Fruit fly (Drosophila melanogaster): Measurements from ENCODE around the gene m.

The m gene

DNA sequence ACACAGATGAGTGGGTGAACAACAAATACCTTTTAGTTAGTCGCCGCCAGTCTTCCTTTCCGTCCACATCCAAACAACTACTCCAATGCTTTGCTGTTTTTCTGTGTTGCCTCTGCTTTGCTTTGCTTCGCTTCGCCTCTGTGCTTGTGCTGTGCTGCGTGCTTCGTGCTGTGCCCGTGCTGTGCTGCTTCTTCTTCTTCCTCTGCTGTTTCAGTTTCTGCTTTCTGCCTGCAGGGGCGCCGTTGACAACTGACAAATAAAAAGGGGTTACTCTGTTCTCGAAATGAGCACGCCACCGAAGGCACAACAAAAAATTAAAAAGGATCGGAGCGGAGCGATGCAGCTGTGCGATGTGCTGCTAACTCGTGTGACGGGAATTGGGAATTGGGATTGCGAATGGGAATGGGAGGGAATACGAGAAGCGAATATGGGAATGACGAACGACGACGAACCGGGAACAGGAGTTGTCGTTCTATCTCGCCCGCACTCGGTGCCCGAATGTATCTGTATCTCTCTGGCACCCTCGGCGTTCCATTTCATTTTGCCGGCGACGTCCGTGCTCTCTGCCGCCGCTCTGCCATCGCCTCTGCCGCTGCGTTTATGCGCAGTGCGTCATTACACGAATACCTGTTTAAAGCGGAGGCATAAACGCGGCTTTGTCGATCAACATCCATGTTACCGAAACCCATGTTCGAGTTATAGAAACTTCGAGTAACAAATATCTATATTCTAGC is 39.4 kb upstream of the m start (continued):
- TF ChIP-seq tup (GFP tag; optimal IDR thresholded peaks at IDR 0.05): no peak
- no peak for TF ChIP-seq bigmax (GFP tag; optimal IDR thresholded peaks at IDR 0.05)
- peak; percentile 98 for TF ChIP-seq CG17385 (GFP tag; optimal IDR thresholded peaks at IDR 0.05)
- peak; percentile 64 for TF ChIP-seq CG13424 (tag; optimal IDR thresholded peaks at IDR 0.05)
- TF ChIP-seq CG42726 (GFP tag; IDR thresholded peaks at IDR 0.05; ENCODE audit: partially characterized antibody): no peak
- TF ChIP-seq exex (tag; optimal IDR thresholded peaks at IDR 0.05): no peak
- peak; percentile 61 for TF ChIP-seq esg (GFP tag; conservative IDR thresholded peaks at IDR 0.05)
- peak; percentile 44 for TF ChIP-seq CG1792 (GFP tag; optimal IDR thresholded peaks at IDR 0.05)
- peak; percentile 40 for TF ChIP-seq Kr (GFP tag; optimal IDR thresholded peaks at IDR 0.05)
- TF ChIP-seq CG17328 (GFP tag; IDR thresholded peaks at IDR 0.05): no peak
- peak; percentile 55 for TF ChIP-seq CG10321 (GFP tag; IDR thresholded peaks at IDR 0.05)
- no peak for TF ChIP-seq CG33557 (GFP tag; optimal IDR thresholded peaks at IDR 0.05)
- no peak for TF ChIP-seq CG6854 (GFP tag; optimal IDR thresholded peaks at IDR 0.05)
- no peak for TF ChIP-seq dimm (GFP tag; IDR thresholded peaks at IDR 0.05)
- peak; percentile 65 for TF ChIP-seq Oaz (GFP tag; IDR thresholded peaks at IDR 0.05)
- TF ChIP-seq Sox100B (GFP tag; optimal IDR thresholded peaks at IDR 0.05): peak; percentile 43
- TF ChIP-seq Max (GFP tag; optimal IDR thresholded peaks at IDR 0.05): no peak
- peak; percentile 71 for TF ChIP-seq CG18619 (GFP tag; optimal IDR thresholded peaks at IDR 0.05)
- peak; percentile 40 for TF ChIP-seq Blimp-1 (GFP tag; optimal IDR thresholded peaks at IDR 0.05)
- TF ChIP-seq stc (GFP tag; IDR thresholded peaks at IDR 0.05): peak; percentile 73; the same call in 1 of the 2 replicates
- TF ChIP-seq CG8089 (GFP tag; optimal IDR thresholded peaks at IDR 0.05): peak; percentile 40
- TF ChIP-seq Fer1 (GFP tag; optimal IDR thresholded peaks at IDR 0.05): peak; percentile 72
- no peak for TF ChIP-seq CG10565 (GFP tag; optimal IDR thresholded peaks at IDR 0.05)
- TF ChIP-seq CG17568 (GFP tag; optimal IDR thresholded peaks at IDR 0.05): peak; percentile 2
- TF ChIP-seq gce (GFP tag; IDR thresholded peaks at IDR 0.05): no peak
- TF ChIP-seq Taf1 (GFP tag; IDR thresholded peaks at IDR 0.05): peak; percentile 36; the same call in 1 of the 2 replicates
- peak; percentile 97 for TF ChIP-seq Med (GFP tag)
- no peak for TF ChIP-seq Stat92E (GFP tag; optimal IDR thresholded peaks at IDR 0.05)
- TF ChIP-seq hkb (optimal IDR thresholded peaks at IDR 0.05): no peak
- peak; percentile 68 for TF ChIP-seq hkb (GFP tag; IDR thresholded peaks at IDR 0.05)
- TF ChIP-seq CG2712 (tag; optimal IDR thresholded peaks at IDR 0.05): peak; percentile 56
- no peak for TF ChIP-seq CG2199 (GFP tag; IDR thresholded peaks at IDR 0.05)
- peak; percentile 63 for TF ChIP-seq tgo (GFP tag; IDR thresholded peaks at IDR 0.05)
- peak; percentile 65 to 75 for TF ChIP-seq Hr51 (GFP tag; optimal IDR thresholded peaks at IDR 0.05)
- TF ChIP-seq tll (GFP tag; optimal IDR thresholded peaks at IDR 0.05): no peak
- TF ChIP-seq Usf (GFP tag; optimal IDR thresholded peaks at IDR 0.05): peak; percentile 2
- peak; percentile 43; the same call in 1 of the 2 replicates for TF ChIP-seq CG8765 (GFP tag; IDR thresholded peaks at IDR 0.05)
- peak; percentile 68; the same call in 1 of the 2 replicates for TF ChIP-seq rib (GFP tag; IDR thresholded peaks at IDR 0.05)
- TF ChIP-seq CG2875 (GFP tag; optimal IDR thresholded peaks at IDR 0.05): peak; percentile 40
- peak; percentile 34; the same call in 2 of the 4 replicates for TF ChIP-seq Dll (GFP tag; IDR thresholded peaks at IDR 0.05; ENCODE audit: partially characterized antibody)
- peak; percentile 46; the same call in 1 of the 3 replicates for TF ChIP-seq CG7357 (GFP tag; IDR thresholded peaks at IDR 0.05)
- peak; percentile 75 for TF ChIP-seq CG11695 (GFP tag; IDR thresholded peaks at IDR 0.05)
- TF ChIP-seq CG8924 (tag; optimal IDR thresholded peaks at IDR 0.05): peak; percentile 73
- peak; percentile 77 for TF ChIP-seq CG18599 (GFP tag; optimal IDR thresholded peaks at IDR 0.05)
- TF ChIP-seq CG6813 (GFP tag; optimal IDR thresholded peaks at IDR 0.05): peak; percentile 13
- peak; percentile 77 for TF ChIP-seq Hmr (GFP tag; optimal IDR thresholded peaks at IDR 0.05)
- peak; percentile 65 for TF ChIP-seq CG4404 (GFP tag; IDR thresholded peaks at IDR 0.05)
- peak; percentile 8 for TF ChIP-seq CG12299 (tag; optimal IDR thresholded peaks at IDR 0.05)
